Fruit fly (Drosophila melanogaster) whole organism, embryonic: ENCODE data around the gene anox.
A peak's percentile ranks its signal among the peaks of the same experiment; 100 is the strongest.

Source experiments
- Aef1 ChIP-seq: fragments of 200-800 bp; sonication (Bioruptor generic); IDR thresholded peaks from 3 replicates; pipeline ENCODE4 v1.3.6; 2022; ENCODE audit warnings: missing biosample characterization, missing genetic modification characterization
- BEAF-32 ChIP-seq: fragments of 200-800 bp; sonication (Bioruptor generic); optimal IDR thresholded peaks from 3 replicates; lab custom pipeline; 2017; ENCODE audit warnings: missing biosample characterization, missing genetic modification characterization, mild to moderate bottlenecking, moderate library complexity, missing genetic modification reagents
- CG10274 ChIP-seq: fragments of 200-800 bp; sonication (Bioruptor generic); optimal IDR thresholded peaks from 3 replicates; lab custom pipeline; 2017; ENCODE audit warnings: missing biosample characterization, mild to moderate bottlenecking, missing genetic modification characterization
- CG10321 ChIP-seq: fragments of 200-800 bp; sonication (Bioruptor generic); IDR thresholded peaks from 2 replicates; pipeline ENCODE4 v1.3.6; 2022; ENCODE audit warnings: missing biosample characterization, missing genetic modification characterization
- CG12236 ChIP-seq: fragments of 200-800 bp; sonication (Bioruptor generic); optimal IDR thresholded peaks from 2 replicates; lab custom pipeline; 2016; ENCODE audit warnings: missing biosample characterization, missing genetic modification characterization
- CG13123 ChIP-seq: fragments of 200-800 bp; sonication (Bioruptor generic); optimal IDR thresholded peaks from 2 replicates; lab custom pipeline; 2016; ENCODE audit warnings: missing biosample characterization, missing genetic modification characterization
- CG13296 ChIP-seq: fragments of 200-800 bp; sonication (Bioruptor generic); optimal IDR thresholded peaks from 3 replicates; lab custom pipeline; 2018; ENCODE audit warnings: missing biosample characterization, mild to moderate bottlenecking, missing genetic modification characterization
- CG15696 ChIP-seq: fragments of 200-800 bp; sonication (Bioruptor generic); optimal IDR thresholded peaks from 2 replicates; lab custom pipeline; 2019; ENCODE audit warnings: missing biosample characterization, mild to moderate bottlenecking, missing genetic modification characterization, moderate library complexity
- CG17568 ChIP-seq: fragments of 200-800 bp; sonication (Bioruptor generic); optimal IDR thresholded peaks from 2 replicates; lab custom pipeline; 2018; ENCODE audit warnings: missing biosample characterization, mild to moderate bottlenecking, missing genetic modification characterization, moderate library complexity
- CG2120 ChIP-seq: fragments of 200-800 bp; sonication (Bioruptor generic); optimal IDR thresholded peaks from 3 replicates; lab custom pipeline; 2016; ENCODE audit warnings: missing biosample characterization, missing genetic modification characterization
- CG31365 ChIP-seq: fragments of 200-800 bp; sonication (Bioruptor generic); optimal IDR thresholded peaks from 2 replicates; lab custom pipeline; 2018; ENCODE audit warnings: missing biosample characterization, mild to moderate bottlenecking, missing genetic modification characterization
- CG32532 ChIP-seq: fragments of 200-800 bp; sonication (Bioruptor generic); IDR thresholded peaks from 2 replicates; pipeline ENCODE4 v1.3.6; 2022; ENCODE audit warnings: missing biosample characterization, missing genetic modification characterization
- CG4820 ChIP-seq: fragments of 200-800 bp; sonication (Bioruptor generic); optimal IDR thresholded peaks from 3 replicates; lab custom pipeline; 2016; ENCODE audit warnings: missing biosample characterization, missing genetic modification characterization
- CG5245 ChIP-seq: fragments of 200-800 bp; sonication (Bioruptor generic); optimal IDR thresholded peaks from 3 replicates; lab custom pipeline; 2016; ENCODE audit warnings: missing biosample characterization, missing genetic modification characterization
- CG6654 ChIP-seq: fragments of 200-800 bp; sonication (Bioruptor generic); optimal IDR thresholded peaks from 2 replicates; lab custom pipeline; 2017; ENCODE audit warnings: missing biosample characterization, mild to moderate bottlenecking, missing genetic modification characterization
- CG7372 ChIP-seq: fragments of 200-800 bp; sonication (Bioruptor generic); IDR thresholded peaks from 2 replicates; pipeline ENCODE4 v1.3.6; 2022; ENCODE audit warnings: missing biosample characterization, missing genetic modification characterization
- CG8944 ChIP-seq: fragments of 200-800 bp; sonication (Bioruptor generic); optimal IDR thresholded peaks from 3 replicates; lab custom pipeline; 2016; ENCODE audit warnings: missing biosample characterization, missing genetic modification characterization
- D ChIP-seq, 2 experiments: fragments of 200-800 bp in 1 of 2; fragments of >200 bp in 1 of 2; sonication (Bioruptor generic) in 1 of 2; optimal IDR thresholded peaks; 2 replicates in 1 of 2; 3 replicates in 1 of 2; lab custom pipeline; 2017; ENCODE audit warnings: mild to moderate bottlenecking in 1 of 2, missing biosample characterization in 1 of 2, missing genetic modification characterization in 1 of 2, missing genetic modification reagents in 1 of 2
- Deaf1 ChIP-seq: fragments of 200-800 bp; optimal IDR thresholded peaks from 3 replicates; lab custom pipeline; 2019; ENCODE audit warnings: missing biosample characterization, mild to moderate bottlenecking, missing genetic modification characterization, moderate library complexity
- Dfd ChIP-seq, 2 experiments: fragments of >200 bp; optimal IDR thresholded peaks; 2 replicates each; lab custom pipeline; 2017; ENCODE audit warnings: missing biosample characterization in 2 of 2, missing genetic modification characterization in 2 of 2
- Dref ChIP-seq: fragments of 200-800 bp; sonication (Bioruptor generic); IDR thresholded peaks from 2 replicates; pipeline ENCODE4 v1.3.6; 2022; ENCODE audit warnings: missing biosample characterization, missing genetic modification characterization
- HLH3B ChIP-seq: fragments of 200-800 bp; sonication (Bioruptor generic); IDR thresholded peaks from 2 replicates; pipeline ENCODE4 v1.3.6; 2022; ENCODE audit warnings: missing biosample characterization, missing genetic modification characterization
- MTF-1 ChIP-seq: fragments of 200-800 bp; sonication (Bioruptor generic); optimal IDR thresholded peaks from 2 replicates; lab custom pipeline; 2018; ENCODE audit warnings: missing biosample characterization, mild to moderate bottlenecking, missing genetic modification characterization, borderline replicate concordance
- Mrtf ChIP-seq: fragments of 200-800 bp; sonication (Bioruptor generic); IDR thresholded peaks from 3 replicates; pipeline ENCODE4 v1.3.6; 2022; ENCODE audit warnings: missing biosample characterization, missing genetic modification characterization
- NK7.1 ChIP-seq: fragments of 200-800 bp; sonication (Bioruptor generic); optimal IDR thresholded peaks from 3 replicates; lab custom pipeline; 2016; ENCODE audit warnings: missing biosample characterization, missing genetic modification characterization
- Usf ChIP-seq: fragments of 200-800 bp; sonication (Bioruptor generic); optimal IDR thresholded peaks from 2 replicates; lab custom pipeline; 2017; ENCODE audit warnings: missing genotype, missing biosample characterization, missing genetic modification characterization
- ase ChIP-seq: fragments of 200-800 bp; sonication (Bioruptor generic); IDR thresholded peaks from 3 replicates; pipeline ENCODE4 v1.3.6; 2022; ENCODE audit warnings: missing biosample characterization, missing genetic modification characterization
- ash1 ChIP-seq: fragments of 200-800 bp; sonication (Bioruptor generic); optimal IDR thresholded peaks from 2 replicates; lab custom pipeline; 2018; ENCODE audit warnings: missing biosample characterization, mild to moderate bottlenecking, missing genetic modification characterization
- bab2 ChIP-seq: fragments of 200-800 bp; sonication (Bioruptor generic); optimal IDR thresholded peaks from 2 replicates; lab custom pipeline; 2016; ENCODE audit warnings: missing biosample characterization, missing genetic modification characterization
- cas ChIP-seq: fragments of 200-800 bp; sonication (Bioruptor generic); IDR thresholded peaks from 2 replicates; pipeline ENCODE4 v1.3.6; 2022; ENCODE audit warnings: missing biosample characterization, missing genetic modification characterization
- dmrt99B ChIP-seq: fragments of 200-800 bp; sonication (Bioruptor generic); optimal IDR thresholded peaks from 2 replicates; lab custom pipeline; 2018; ENCODE audit warnings: missing biosample characterization, mild to moderate bottlenecking, missing genetic modification characterization, moderate library complexity
- eve ChIP-seq, 2 experiments: fragments of >200 bp; optimal IDR thresholded peaks; 2 replicates each; lab custom pipeline; 2017; ENCODE audit warnings: missing biosample characterization in 2 of 2, missing genetic modification characterization in 2 of 2
- fd3F ChIP-seq: fragments of 200-800 bp; sonication (Bioruptor generic); optimal IDR thresholded peaks from 2 replicates; lab custom pipeline; 2018; ENCODE audit warnings: missing biosample characterization, mild to moderate bottlenecking, missing genetic modification characterization, moderate library complexity
- gce ChIP-seq: fragments of 200-800 bp; sonication (Bioruptor generic); IDR thresholded peaks from 3 replicates; pipeline ENCODE4 v1.3.6; 2022; ENCODE audit warnings: missing biosample characterization, missing genetic modification characterization
- gt ChIP-seq: fragments of 200-800 bp; sonication (Bioruptor generic); IDR thresholded peaks from 2 replicates; pipeline ENCODE4 v1.3.6; 2022; ENCODE audit warnings: missing biosample characterization, missing genetic modification characterization
- hb ChIP-seq: fragments of 200-800 bp; sonication (Bioruptor generic); IDR thresholded peaks from 3 replicates; pipeline ENCODE4 v1.3.6; 2022; ENCODE audit warnings: missing biosample characterization, missing genetic modification characterization; ENCODE audit not compliant: partially characterized antibody
- insv ChIP-seq, 2 experiments: fragments of 200-800 bp; sonication (Bioruptor generic); optimal IDR thresholded peaks; 3 replicates each; lab custom pipeline; 2016 to 2018; ENCODE audit warnings: missing biosample characterization in 2 of 2, missing genetic modification characterization in 2 of 2
- maf-S ChIP-seq: fragments of 200-800 bp; sonication (Bioruptor generic); optimal IDR thresholded peaks from 2 replicates; lab custom pipeline; 2016; ENCODE audit warnings: missing biosample characterization, missing genetic modification characterization
- nau ChIP-seq: fragments of 200-800 bp; sonication (Bioruptor generic); optimal IDR thresholded peaks from 3 replicates; lab custom pipeline; 2017; ENCODE audit warnings: missing biosample characterization, mild to moderate bottlenecking, missing genetic modification characterization, missing genetic modification reagents
- pho ChIP-seq: fragments of 200-800 bp; sonication (Bioruptor generic); optimal IDR thresholded peaks from 2 replicates; lab custom pipeline; 2016; ENCODE audit warnings: missing biosample characterization, missing genetic modification characterization
- pita ChIP-seq: fragments of 200-800 bp; sonication (Bioruptor generic); optimal IDR thresholded peaks from 2 replicates; lab custom pipeline; 2017; ENCODE audit warnings: missing biosample characterization, mild to moderate bottlenecking, missing genetic modification characterization
- run ChIP-seq: fragments of 200-800 bp; sonication (Bioruptor generic); optimal IDR thresholded peaks from 3 replicates; lab custom pipeline; 2018; ENCODE audit warnings: missing biosample characterization, mild to moderate bottlenecking, missing genetic modification characterization
- sc ChIP-seq, 3 experiments: fragments of >200 bp in 2 of 3; fragments of 200-800 bp in 1 of 3; sonication (Bioruptor generic) in 1 of 3; optimal IDR thresholded peaks; 2 replicates in 2 of 3; 3 replicates in 1 of 3; lab custom pipeline; 2017; ENCODE audit warnings: mild to moderate bottlenecking in 1 of 3, missing biosample characterization in 1 of 3, missing genetic modification characterization in 1 of 3, missing genetic modification reagents in 1 of 3
- sens ChIP-seq: fragments of 200-800 bp; sonication (Bioruptor generic); peaks from one replicate; lab custom pipeline; 2016; ENCODE audit warnings: missing biosample characterization, missing genetic modification characterization
- sim ChIP-seq: fragments of 200-800 bp; sonication (Bioruptor generic); IDR thresholded peaks from 2 replicates; pipeline ENCODE4 v1.3.6; 2022; ENCODE audit warnings: missing biosample characterization, missing genetic modification characterization
- sima ChIP-seq: fragments of 200-800 bp; sonication (Bioruptor generic); optimal IDR thresholded peaks from 2 replicates; lab custom pipeline; 2016; ENCODE audit warnings: missing biosample characterization, missing genetic modification characterization
- toy ChIP-seq: fragments of 200-800 bp; sonication (Bioruptor generic); IDR thresholded peaks from 2 replicates; pipeline ENCODE4 v1.3.6; 2022; ENCODE audit warnings: missing biosample characterization, missing genetic modification characterization
- wdn ChIP-seq: fragments of 200-800 bp; sonication (Bioruptor generic); IDR thresholded peaks from 2 replicates; pipeline ENCODE4 v1.3.6; 2022; ENCODE audit warnings: missing biosample characterization, missing genetic modification characterization
- wek ChIP-seq: fragments of 200-800 bp; sonication (Bioruptor generic); optimal IDR thresholded peaks from 3 replicates; lab custom pipeline; 2018; ENCODE audit warnings: missing biosample characterization, mild to moderate bottlenecking, missing genetic modification characterization, moderate library complexity
- zfh1 ChIP-seq: fragments of 200-800 bp; sonication (Bioruptor generic); IDR thresholded peaks from 3 replicates; pipeline ENCODE4 v1.3.6; 2022; ENCODE audit warnings: missing biosample characterization, missing genetic modification characterization

anox gene

dm6 chrX:21339476-21339931, 20.4 kb upstream of the anox start, which contains the start of the genes tty and fliI (continued):
- peak; percentile 53 for TF ChIP-seq CG13296 (GFP tag; lab: Kevin White, UChicago)
- peak; percentile 78 for TF ChIP-seq wdn (GFP tag; lab: Robert Waterston, UW)
- peak; percentile 97 for TF ChIP-seq sens
- TF ChIP-seq CG10274 (GFP tag; lab: Kevin White, UChicago) = peak; percentile 26
- TF ChIP-seq wek (GFP tag; lab: Kevin White, UChicago) = peak; percentile 33
- TF ChIP-seq NK7.1 (GFP tag; lab: Kevin White, UChicago) = peak; percentile 42
- peak; percentile 89 for TF ChIP-seq Mrtf (GFP tag; lab: Robert Waterston, UW)
- TF ChIP-seq insv (GFP tag; optimal IDR thresholded peaks at IDR 0.05; lab: Kevin White, UChicago) = no peak
- no peak for TF ChIP-seq ash1 (GFP tag; lab: Kevin White, UChicago)
- peak; percentile 54 for TF ChIP-seq Deaf1 (tag; lab: Kevin White, UChicago)
- no peak for TF ChIP-seq pita (GFP tag; lab: Kevin White, UChicago)
- no peak for TF ChIP-seq eve (GFP tag; optimal IDR thresholded peaks at IDR 0.05; lab: Kevin White, UChicago)
- peak; percentile 50 for TF ChIP-seq CG12236 (GFP tag; lab: Kevin White, UChicago)
- peak; percentile 20 for TF ChIP-seq run (tag; lab: Kevin White, UChicago)
- no peak for TF ChIP-seq D (optimal IDR thresholded peaks at IDR 0.05; lab: Kevin White, UChicago)
- peak; percentile 48 for TF ChIP-seq D (GFP tag; optimal IDR thresholded peaks at IDR 0.05; lab: Kevin White, UChicago)
- peak; percentile 91 for TF ChIP-seq Aef1
- TF ChIP-seq fd3F = peak; percentile 67
- peak; percentile 21 for TF ChIP-seq sima (GFP tag; lab: Kevin White, UChicago)
- peak; percentile 86 for TF ChIP-seq HLH3B (GFP tag; lab: Robert Waterston, UW)
- TF ChIP-seq Dref (GFP tag; lab: Robert Waterston, UW) = peak; percentile 46
- peak; percentile 60 for TF ChIP-seq CG13123 (GFP tag; lab: Kevin White, UChicago)
- peak; percentile 93 for TF ChIP-seq zfh1
- TF ChIP-seq ase = peak; percentile 90
- TF ChIP-seq sim (GFP tag; lab: Robert Waterston, UW) = peak; percentile 59; the same call in 1 of the 2 replicates
- TF ChIP-seq pho = peak; percentile 81
- TF ChIP-seq cas (GFP tag; lab: Robert Waterston, UW) = peak; percentile 70; the same call in 1 of the 2 replicates
- TF ChIP-seq CG6654 = peak; percentile 36
- peak; percentile 52 for TF ChIP-seq BEAF-32 (GFP tag; lab: Kevin White, UChicago)
- TF ChIP-seq gce (GFP tag; lab: Robert Waterston, UW) = peak; percentile 80
- TF ChIP-seq dmrt99B = peak; percentile 80
- TF ChIP-seq CG31365 = no peak
- peak; percentile 49; the same call in 1 of the 2 replicates for TF ChIP-seq CG10321
- TF ChIP-seq Usf = peak; percentile 27
- TF ChIP-seq CG7372 (GFP tag; lab: Robert Waterston, UW) = peak; percentile 83
- no peak for TF ChIP-seq MTF-1 (GFP tag; lab: Kevin White, UChicago)
- TF ChIP-seq CG4820 (GFP tag; lab: Kevin White, UChicago) = peak; percentile 71
- no peak for TF ChIP-seq nau
- peak; percentile 81 for TF ChIP-seq bab2 (GFP tag; lab: Kevin White, UChicago)
- no peak for TF ChIP-seq CG17568 (GFP tag; lab: Kevin White, UChicago)
- TF ChIP-seq CG8944 (GFP tag; lab: Kevin White, UChicago) = peak; percentile 87
- TF ChIP-seq CG32532 (GFP tag; lab: Robert Waterston, UW) = peak; percentile 92
- peak; percentile 62 for TF ChIP-seq CG5245 (GFP tag; lab: Kevin White, UChicago)
- TF ChIP-seq toy (GFP tag; lab: Robert Waterston, UW) = 0 out of 2 replicates have a peak, but pooled peaks have one; percentile 53
- TF ChIP-seq hb (GFP tag; lab: Robert Waterston, UW) = no peak
- peak; percentile 67 for TF ChIP-seq gt (GFP tag; lab: Robert Waterston, UW)
- TF ChIP-seq maf-S (GFP tag; lab: Kevin White, UChicago) = peak; percentile 81
- peak; percentile 13 for TF ChIP-seq CG15696 (tag; lab: Kevin White, UChicago)
- TF ChIP-seq sc (optimal IDR thresholded peaks at IDR 0.05; lab: Kevin White, UChicago) = no peak
- TF ChIP-seq sc (GFP tag; optimal IDR thresholded peaks at IDR 0.05; lab: Kevin White, UChicago) = peak; percentile 62
- no peak for TF ChIP-seq Dfd (GFP tag; optimal IDR thresholded peaks at IDR 0.05; lab: Kevin White, UChicago)
- TF ChIP-seq CG2120 (GFP tag; lab: Kevin White, UChicago) = peak; percentile 92
